Worm (Caenorhabditis elegans) whole organism, early embryonic: ENCODE results near the gene arrd-5.

Experiments used
- aly-1 ChIP-seq: sonication (generic microtip); optimal IDR thresholded peaks from 2 replicates; lab custom pipeline; 2016; ENCODE audit warnings: missing genetic modification characterization, missing compliant biosample characterization
- ama-1 ChIP-seq: fragments of 150-350 bp; optimal IDR thresholded peaks from 2 replicates; lab custom pipeline; 2014
- ceh-13 ChIP-seq: fragments of 200-800 bp; sonication (Bioruptor generic); optimal IDR thresholded peaks from 2 replicates; lab custom pipeline; 2018; ENCODE audit warnings: mild to moderate bottlenecking, missing genetic modification characterization, missing compliant biosample characterization
- hmg-4 ChIP-seq: fragments of 200-800 bp; sonication (Bioruptor generic); optimal IDR thresholded peaks from 2 replicates; lab custom pipeline; 2018; ENCODE audit warnings: mild to moderate bottlenecking, missing genetic modification characterization, missing compliant biosample characterization
- scrt-1 ChIP-seq: fragments of 200-800 bp; sonication (Bioruptor generic); IDR thresholded peaks from 2 replicates; pipeline ENCODE4 v1.3.6; 2022; ENCODE audit warnings: missing genetic modification characterization, missing compliant biosample characterization
- tbx-11 ChIP-seq: fragments of 200-800 bp; sonication (Bioruptor generic); IDR thresholded peaks from 2 replicates; pipeline ENCODE4 v1.3.6; 2022; ENCODE audit warnings: missing genetic modification characterization, missing compliant biosample characterization
- tbx-37 ChIP-seq: fragments of 200-800 bp; sonication (Bioruptor generic); conservative IDR thresholded peaks from 2 replicates; pipeline ENCODE4 v1.3.6; 2022; ENCODE audit warnings: missing genetic modification reagents, missing genetic modification characterization, missing compliant biosample characterization
- tra-4 ChIP-seq: sonication (generic microtip); optimal IDR thresholded peaks from 2 replicates; lab custom pipeline; 2017; ENCODE audit warnings: missing genetic modification characterization, missing compliant biosample characterization

ce11 chrII:9826946-9827345 lies 8.1 kb upstream of the arrd-5 start:
- TF ChIP-seq scrt-1 (GFP tag; lab: Robert Waterston, UW): no peak
- no peak for TF ChIP-seq tbx-11 (GFP tag; lab: Robert Waterston, UW)
- TF ChIP-seq aly-1 (tag; lab: Kevin White, UChicago): no peak
- no peak for TF ChIP-seq tbx-37
- TF ChIP-seq hmg-4 (GFP tag; lab: Kevin White, UChicago): no peak
- TF ChIP-seq ama-1 (lab: Kevin White, UChicago): no peak
- TF ChIP-seq ceh-13: no peak
- no peak for TF ChIP-seq tra-4 (tag; lab: Kevin White, UChicago)
